Worm (Caenorhabditis elegans) whole organism, young adult: ENCODE data around the gene F20C5.6.

ENCODE experiments used
- D2030.7 ChIP-seq: fragments of 200-800 bp; sonication (Bioruptor generic); IDR thresholded peaks from 2 replicates; pipeline ENCODE4 v1.3.6; 2022; ENCODE audit warnings: missing genetic modification reagents, missing genetic modification characterization, missing compliant biosample characterization
- F39B2.1 ChIP-seq: fragments of 200-800 bp; sonication (Bioruptor generic); IDR thresholded peaks from 2 replicates; pipeline ENCODE4 v1.3.6; 2022; ENCODE audit warnings: missing genetic modification reagents, missing genetic modification characterization, missing compliant biosample characterization
- F52B5.7 ChIP-seq: sonication (generic microtip); optimal IDR thresholded peaks from 2 replicates; lab custom pipeline; 2016; ENCODE audit warnings: mild to moderate bottlenecking, missing genetic modification characterization, missing compliant biosample characterization
- bed-2 ChIP-seq: fragments of 200-800 bp; sonication (Bioruptor generic); IDR thresholded peaks from 2 replicates; pipeline ENCODE4 v1.3.6; 2022; ENCODE audit warnings: missing genetic modification reagents, missing genetic modification characterization, missing compliant biosample characterization
- cebp-2 ChIP-seq: fragments of 200-800 bp; sonication (Bioruptor generic); IDR thresholded peaks from 2 replicates; pipeline ENCODE4 v1.3.6; 2022; ENCODE audit warnings: missing genetic modification characterization, missing compliant biosample characterization
- die-1 ChIP-seq: sonication (generic microtip); optimal IDR thresholded peaks from 2 replicates; lab custom pipeline; 2016; ENCODE audit warnings: missing genotype, mild to moderate bottlenecking, missing genetic modification characterization, missing compliant biosample characterization
- dpl-1 ChIP-seq: fragments of 150-350 bp; optimal IDR thresholded peaks from 2 replicates; lab custom pipeline; 2014; ENCODE audit warnings: missing biosample characterization, missing genetic modification reagents, missing genetic modification characterization
- ets-4 ChIP-seq: fragments of 200-800 bp; sonication (Bioruptor generic); optimal IDR thresholded peaks from 2 replicates; lab custom pipeline; 2018; ENCODE audit warnings: mild to moderate bottlenecking, missing genetic modification characterization, missing compliant biosample characterization
- nhr-90 ChIP-seq: sonication (generic microtip); optimal IDR thresholded peaks from 2 replicates; lab custom pipeline; 2016; ENCODE audit warnings: missing genotype, mild to moderate bottlenecking, missing genetic modification characterization, missing compliant biosample characterization
- pha-4 ChIP-seq: fragments of 150-350 bp; sonication (generic microtip); optimal IDR thresholded peaks from 2 replicates; lab custom pipeline; 2014; ENCODE audit warnings: missing biosample characterization, missing genetic modification reagents, missing genetic modification characterization
- rcor-1 ChIP-seq: fragments of 200-800 bp; sonication (Bioruptor generic); IDR thresholded peaks from 2 replicates; pipeline ENCODE4 v1.3.6; 2022; ENCODE audit warnings: missing genetic modification reagents, missing genetic modification characterization, missing compliant biosample characterization
- rpc-1 ChIP-seq, 2 experiments: fragments of 150-350 bp in 1 of 2; sonication (generic microtip) in 1 of 2; optimal IDR thresholded peaks; 2 replicates each; lab custom pipeline; 2014 to 2018; ENCODE audit warnings: missing biosample characterization in 1 of 2, missing genetic modification characterization in 1 of 2, missing genetic modification reagents in 1 of 2, missing genotype in 1 of 2
- unc-62 ChIP-seq: fragments of 150-350 bp; optimal IDR thresholded peaks from 2 replicates; lab custom pipeline; 2014; ENCODE audit warnings: missing biosample characterization, missing genetic modification reagents, missing genetic modification characterization

DNA sequence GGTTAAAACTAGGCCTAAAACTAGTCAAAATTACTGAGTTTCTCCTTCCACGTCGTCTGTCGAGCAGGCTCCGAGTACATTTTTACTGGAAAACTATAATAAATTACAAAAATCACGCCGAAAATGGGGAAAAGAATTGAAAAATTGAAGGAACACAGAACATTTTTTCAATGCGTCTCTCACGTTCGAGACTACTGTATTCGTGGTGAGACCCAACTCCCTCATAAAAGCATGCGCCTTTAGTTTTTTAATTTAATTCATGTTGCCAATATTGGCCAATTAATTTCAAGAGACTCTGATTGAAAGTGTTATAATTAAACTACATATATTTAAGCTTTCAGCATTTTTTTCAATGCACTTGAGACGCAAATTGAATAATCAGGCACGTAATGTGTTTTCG, 18.9 kb downstream of the F20C5.6 start:
- TF ChIP-seq pha-4 (tag; lab: Kevin White, UChicago) = no peak
- no peak for TF ChIP-seq nhr-90 (tag; lab: Kevin White, UChicago)
- no peak for TF ChIP-seq die-1
- no peak for TF ChIP-seq unc-62 (GFP tag; lab: Kevin White, UChicago)
- no peak for TF ChIP-seq D2030.7 (GFP tag; lab: Robert Waterston, UW)
- no peak for TF ChIP-seq bed-2
- TF ChIP-seq rcor-1 (GFP tag; lab: Robert Waterston, UW) = no peak
- no peak for TF ChIP-seq F52B5.7 (tag; lab: Kevin White, UChicago)
- TF ChIP-seq ets-4 = no peak
- TF ChIP-seq F39B2.1 = no peak
- TF ChIP-seq dpl-1 = no peak
- TF ChIP-seq rpc-1 (optimal IDR thresholded peaks at IDR 0.05; lab: Kevin White, UChicago) = no peak
- no peak for TF ChIP-seq rpc-1 (tag; optimal IDR thresholded peaks at IDR 0.05; lab: Kevin White, UChicago)
- no peak for TF ChIP-seq cebp-2
